Worm (Caenorhabditis elegans): ENCODE results near the gene T20D4.10.

DNA sequence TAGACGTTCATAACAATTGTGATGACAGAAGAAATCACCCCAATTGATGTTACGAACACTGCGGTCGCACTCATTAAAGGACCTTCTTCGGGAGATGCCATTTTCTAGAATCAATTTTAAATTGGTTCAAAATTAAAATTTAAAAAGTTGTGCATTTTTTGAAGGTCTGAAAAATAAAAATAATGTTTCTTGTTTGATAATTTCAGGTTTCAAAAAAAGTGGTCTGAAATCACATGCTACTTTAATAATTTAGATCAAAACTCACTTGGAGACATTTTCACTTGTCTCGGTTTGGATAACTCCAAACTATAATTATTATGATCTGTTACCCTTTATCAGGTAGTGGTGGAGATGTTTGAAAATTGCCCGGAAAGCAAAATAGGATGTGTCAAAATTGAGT lies 23.1 kb upstream of the T20D4.10 start, which contains the start of gene srbc-2:
- no peak for TF ChIP-seq ztf-11 (tag; optimal IDR thresholded peaks at IDR 0.05)
- no peak for TF ChIP-seq ces-1 (GFP tag; optimal IDR thresholded peaks at IDR 0.05)
- TF ChIP-seq mep-1 (tag; optimal IDR thresholded peaks at IDR 0.05), result no peak
- TF ChIP-seq elt-3 (tag; optimal IDR thresholded peaks at IDR 0.05), result no peak
- TF ChIP-seq snpc-4 (tag; optimal IDR thresholded peaks at IDR 0.05), result no peak
- no peak for TF ChIP-seq bed-3 (GFP tag; optimal IDR thresholded peaks at IDR 0.05)
- no peak for TF ChIP-seq nhr-12 (tag; optimal IDR thresholded peaks at IDR 0.05)

Measured in whole organism, mixed stage, embryonic.